Worm (Caenorhabditis elegans) whole organism, young adult: ENCODE measurements around the gene msp-74.

ENCODE experiments used
- F57A8.1 ChIP-seq: fragments of 200-800 bp; sonication (Bioruptor generic); optimal IDR thresholded peaks from 2 replicates; lab custom pipeline; 2018; ENCODE audit warnings: mild to moderate bottlenecking, missing genetic modification characterization, moderate library complexity, missing compliant biosample characterization
- ccch-3 ChIP-seq: fragments of 200-800 bp; sonication (Bioruptor generic); optimal IDR thresholded peaks from 2 replicates; lab custom pipeline; 2018; ENCODE audit warnings: mild to moderate bottlenecking, missing genetic modification characterization, missing compliant biosample characterization
- efl-1 ChIP-seq: fragments of 150-350 bp; optimal IDR thresholded peaks from 2 replicates; lab custom pipeline; 2014; ENCODE audit warnings: missing biosample characterization, missing genetic modification reagents, missing genetic modification characterization
- egl-44 ChIP-seq: fragments of 200-800 bp; sonication (Bioruptor generic); IDR thresholded peaks from 2 replicates; pipeline ENCODE4 v1.3.6; 2022; ENCODE audit warnings: missing genetic modification reagents, missing genetic modification characterization, missing compliant biosample characterization
- ekl-4 ChIP-seq: fragments of 200-800 bp; sonication (Bioruptor generic); IDR thresholded peaks from 2 replicates; pipeline ENCODE4 v1.3.6; 2022; ENCODE audit warnings: missing genetic modification reagents, missing genetic modification characterization, missing compliant biosample characterization
- nhr-120 ChIP-seq: fragments of 200-800 bp; sonication (Bioruptor generic); IDR thresholded peaks from 2 replicates; pipeline ENCODE4 v1.3.6; 2022; ENCODE audit warnings: missing genetic modification characterization, missing compliant biosample characterization

DNA sequence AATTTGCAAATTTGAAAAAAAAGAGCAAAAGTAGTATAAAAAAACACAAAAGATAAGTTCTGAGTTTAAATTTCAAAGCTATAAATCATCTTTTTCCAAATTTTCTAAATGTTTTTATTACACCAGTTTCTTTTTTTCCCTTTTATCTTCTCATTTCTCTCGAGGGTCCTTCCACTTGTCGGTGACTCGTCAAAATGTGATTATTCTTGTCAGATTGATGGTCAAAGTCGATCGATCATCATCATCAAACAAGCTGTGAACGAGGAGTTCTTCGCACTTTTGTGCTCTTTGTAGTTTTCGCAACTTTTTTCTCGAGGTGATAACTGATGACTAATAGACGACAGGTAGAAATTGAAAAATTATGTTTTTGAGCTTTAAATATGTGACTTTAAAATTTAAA is 5.5 kb upstream of the msp-74 start:
- TF ChIP-seq egl-44 (GFP tag; lab: Robert Waterston, UW): no peak
- no peak for TF ChIP-seq ccch-3 (GFP tag; lab: Kevin White, UChicago)
- no peak for TF ChIP-seq F57A8.1 (GFP tag; lab: Kevin White, UChicago)
- TF ChIP-seq ekl-4 (GFP tag; lab: Robert Waterston, UW): no peak
- no peak for TF ChIP-seq nhr-120 (GFP tag; lab: Robert Waterston, UW)
- no peak for TF ChIP-seq efl-1 (GFP tag; lab: Kevin White, UChicago)
